Fruit fly (Drosophila melanogaster) whole organism, embryonic: ENCODE data around the gene Dmtn.
A peak's percentile ranks its signal among the peaks of the same experiment; 100 is the strongest.

Experiments
- ATbp ChIP-seq: fragments of 200-800 bp; sonication (Bioruptor generic); optimal IDR thresholded peaks from 2 replicates; lab custom pipeline; 2017; ENCODE audit warnings: missing biosample characterization, mild to moderate bottlenecking, missing genetic modification characterization, missing genetic modification reagents
- BtbVII ChIP-seq: fragments of 200-800 bp; sonication (Bioruptor generic); optimal IDR thresholded peaks from 3 replicates; lab custom pipeline; 2017; ENCODE audit warnings: missing biosample characterization, mild to moderate bottlenecking, missing genetic modification characterization
- CG10147 ChIP-seq: fragments of 200-800 bp; sonication (Bioruptor generic); optimal IDR thresholded peaks from 2 replicates; lab custom pipeline; 2019; ENCODE audit warnings: missing biosample characterization, mild to moderate bottlenecking, missing genetic modification characterization, moderate library complexity
- CG11560 ChIP-seq: fragments of 200-800 bp; sonication (Bioruptor generic); IDR thresholded peaks from 3 replicates; pipeline ENCODE4 v1.3.6; 2022; ENCODE audit warnings: missing biosample characterization, missing genetic modification characterization
- CG11723 ChIP-seq: fragments of 200-800 bp; sonication (Bioruptor generic); optimal IDR thresholded peaks from 2 replicates; lab custom pipeline; 2017; ENCODE audit warnings: missing biosample characterization, mild to moderate bottlenecking, missing genetic modification characterization
- CG12659 ChIP-seq: fragments of 200-800 bp; sonication (Bioruptor generic); optimal IDR thresholded peaks from 3 replicates; lab custom pipeline; 2017; ENCODE audit warnings: mild to moderate bottlenecking, missing biosample characterization, missing genetic modification reagents, missing genetic modification characterization
- CG15011 ChIP-seq: fragments of 200-800 bp; sonication (Bioruptor generic); optimal IDR thresholded peaks from 3 replicates; lab custom pipeline; 2018; ENCODE audit warnings: missing biosample characterization, mild to moderate bottlenecking, missing genetic modification characterization
- CG15269 ChIP-seq: fragments of 200-800 bp; sonication (Bioruptor generic); optimal IDR thresholded peaks from 2 replicates; lab custom pipeline; 2018; ENCODE audit warnings: missing biosample characterization, mild to moderate bottlenecking, missing genetic modification characterization, moderate library complexity
- CG15514 ChIP-seq: fragments of 200-800 bp; sonication (Bioruptor generic); optimal IDR thresholded peaks from 3 replicates; lab custom pipeline; 2017; ENCODE audit warnings: missing biosample characterization, missing genetic modification characterization, mild to moderate bottlenecking, moderate library complexity, missing genetic modification reagents
- CG15696 ChIP-seq: fragments of 200-800 bp; sonication (Bioruptor generic); optimal IDR thresholded peaks from 2 replicates; lab custom pipeline; 2019; ENCODE audit warnings: missing biosample characterization, mild to moderate bottlenecking, missing genetic modification characterization, moderate library complexity
- CG16815 ChIP-seq: fragments of 200-800 bp; sonication (Bioruptor generic); optimal IDR thresholded peaks from 3 replicates; lab custom pipeline; 2017; ENCODE audit warnings: missing biosample characterization, mild to moderate bottlenecking, missing genetic modification characterization
- CG2199 ChIP-seq: fragments of 200-800 bp; sonication (Bioruptor generic); IDR thresholded peaks from 3 replicates; pipeline ENCODE4 v1.3.6; 2022; ENCODE audit warnings: missing biosample characterization, missing genetic modification characterization
- CG2202 ChIP-seq: fragments of 200-800 bp; sonication (Bioruptor generic); optimal IDR thresholded peaks from 2 replicates; lab custom pipeline; 2018; ENCODE audit warnings: missing biosample characterization, mild to moderate bottlenecking, missing genetic modification characterization
- CG2875 ChIP-seq: fragments of 200-800 bp; sonication (Bioruptor generic); optimal IDR thresholded peaks from 2 replicates; lab custom pipeline; 2017; ENCODE audit warnings: missing biosample characterization, mild to moderate bottlenecking, missing genetic modification characterization, missing genetic modification reagents
- CG31365 ChIP-seq: fragments of 200-800 bp; sonication (Bioruptor generic); optimal IDR thresholded peaks from 2 replicates; lab custom pipeline; 2018; ENCODE audit warnings: missing biosample characterization, mild to moderate bottlenecking, missing genetic modification characterization
- CG32767 ChIP-seq: fragments of 200-800 bp; sonication (Bioruptor generic); IDR thresholded peaks from 2 replicates; pipeline ENCODE4 v1.3.6; 2022; ENCODE audit warnings: missing biosample characterization, missing genetic modification characterization
- CG3407 ChIP-seq: fragments of 200-800 bp; sonication (Bioruptor generic); optimal IDR thresholded peaks from 2 replicates; lab custom pipeline; 2018; ENCODE audit warnings: missing biosample characterization, mild to moderate bottlenecking, missing genetic modification characterization
- CG42726 ChIP-seq: fragments of 200-800 bp; sonication (Bioruptor generic); IDR thresholded peaks from 2 replicates; pipeline ENCODE4 v1.3.6; 2022; ENCODE audit warnings: missing biosample characterization, missing genetic modification characterization; ENCODE audit not compliant: partially characterized antibody
- CG6272 ChIP-seq: fragments of 200-800 bp; sonication (Bioruptor generic); IDR thresholded peaks from 2 replicates; pipeline ENCODE4 v1.3.6; 2022; ENCODE audit warnings: missing biosample characterization, missing genetic modification characterization
- CG7987 ChIP-seq: fragments of 200-800 bp; sonication (Bioruptor generic); optimal IDR thresholded peaks from 2 replicates; lab custom pipeline; 2018; ENCODE audit warnings: missing biosample characterization, mild to moderate bottlenecking, missing genetic modification characterization, moderate library complexity
- Chrac-16 ChIP-seq: fragments of 200-800 bp; sonication (Bioruptor generic); optimal IDR thresholded peaks from 3 replicates; lab custom pipeline; 2016; ENCODE audit warnings: missing biosample characterization, missing genetic modification characterization
- D19A ChIP-seq: fragments of 200-800 bp; optimal IDR thresholded peaks from 3 replicates; lab custom pipeline; 2019; ENCODE audit warnings: missing biosample characterization, mild to moderate bottlenecking, missing genetic modification characterization, moderate library complexity
- Eip74EF ChIP-seq, 2 experiments: fragments of 200-800 bp in 1 of 2; fragments of >200 bp in 1 of 2; sonication (Bioruptor generic) in 1 of 2; optimal IDR thresholded peaks; 2 replicates each; lab custom pipeline; 2017 to 2019; ENCODE audit warnings: missing biosample characterization in 2 of 2, missing genetic modification characterization in 2 of 2, mild to moderate bottlenecking in 1 of 2, moderate library complexity in 1 of 2
- Fer1 ChIP-seq: fragments of 200-800 bp; sonication (Bioruptor generic); optimal IDR thresholded peaks from 2 replicates; lab custom pipeline; 2017; ENCODE audit warnings: missing biosample characterization, mild to moderate bottlenecking, missing genetic modification characterization
- Hr3 ChIP-seq: fragments of 200-800 bp; sonication (Bioruptor generic); optimal IDR thresholded peaks from 3 replicates; lab custom pipeline; 2016; ENCODE audit warnings: missing biosample characterization, missing genetic modification characterization
- Hr78 ChIP-seq, 2 experiments: fragments of 200-800 bp in 1 of 2; fragments of >200 bp in 1 of 2; sonication (Bioruptor generic) in 1 of 2; optimal IDR thresholded peaks; 2 replicates each; lab custom pipeline; 2017 to 2019; ENCODE audit warnings: missing biosample characterization in 2 of 2, missing genetic modification characterization in 2 of 2, mild to moderate bottlenecking in 1 of 2, moderate library complexity in 1 of 2
- Optix ChIP-seq: fragments of 200-800 bp; sonication (Bioruptor generic); IDR thresholded peaks from 3 replicates; pipeline ENCODE4 v1.3.6; 2022; ENCODE audit warnings: missing biosample characterization, missing genetic modification characterization
- PHDP ChIP-seq: fragments of 200-800 bp; sonication (Bioruptor generic); optimal IDR thresholded peaks from 3 replicates; lab custom pipeline; 2018; ENCODE audit warnings: missing biosample characterization, mild to moderate bottlenecking, missing genetic modification characterization, moderate library complexity
- Pdp1 ChIP-seq, 2 experiments: fragments of 200-800 bp; sonication (Bioruptor generic); optimal IDR thresholded peaks; 3 replicates each; lab custom pipeline; 2016; ENCODE audit warnings: missing biosample characterization in 2 of 2, missing genetic modification characterization in 2 of 2, mild to moderate bottlenecking in 1 of 2, moderate library complexity in 1 of 2
- bab2 ChIP-seq: fragments of 200-800 bp; sonication (Bioruptor generic); optimal IDR thresholded peaks from 2 replicates; lab custom pipeline; 2016; ENCODE audit warnings: missing biosample characterization, missing genetic modification characterization
- dmrt99B ChIP-seq: fragments of 200-800 bp; sonication (Bioruptor generic); optimal IDR thresholded peaks from 2 replicates; lab custom pipeline; 2018; ENCODE audit warnings: missing biosample characterization, mild to moderate bottlenecking, missing genetic modification characterization, moderate library complexity
- ftz-f1 ChIP-seq: fragments of 200-800 bp; sonication (Bioruptor generic); optimal IDR thresholded peaks from 2 replicates; lab custom pipeline; 2016; ENCODE audit warnings: missing biosample characterization, missing genetic modification characterization
- kni ChIP-seq: fragments of 200-800 bp; sonication (Bioruptor generic); optimal IDR thresholded peaks from 3 replicates; lab custom pipeline; 2017; ENCODE audit warnings: mild to moderate bottlenecking, missing biosample characterization, missing genetic modification reagents, missing genetic modification characterization
- lbe ChIP-seq: fragments of 200-800 bp; sonication (Bioruptor generic); optimal IDR thresholded peaks from 2 replicates; lab custom pipeline; 2016; ENCODE audit warnings: missing biosample characterization, mild to moderate bottlenecking, missing genetic modification characterization
- mirr ChIP-seq: fragments of 200-800 bp; sonication (Bioruptor generic); optimal IDR thresholded peaks from 3 replicates; lab custom pipeline; 2018; ENCODE audit warnings: missing biosample characterization, mild to moderate bottlenecking, missing genetic modification characterization
- nau ChIP-seq: fragments of 200-800 bp; sonication (Bioruptor generic); optimal IDR thresholded peaks from 3 replicates; lab custom pipeline; 2017; ENCODE audit warnings: missing biosample characterization, mild to moderate bottlenecking, missing genetic modification characterization, missing genetic modification reagents
- oc ChIP-seq: fragments of 200-800 bp; sonication (Bioruptor generic); optimal IDR thresholded peaks from 2 replicates; lab custom pipeline; 2018; ENCODE audit warnings: missing biosample characterization, mild to moderate bottlenecking, missing genetic modification characterization, moderate library complexity
- sr ChIP-seq: fragments of 200-800 bp; sonication (Bioruptor generic); IDR thresholded peaks from 3 replicates; pipeline ENCODE4 v1.3.6; 2022; ENCODE audit warnings: missing biosample characterization, missing genetic modification characterization
- twi ChIP-seq: fragments of 200-800 bp; optimal IDR thresholded peaks from 2 replicates; lab custom pipeline; 2019; ENCODE audit warnings: missing biosample characterization, mild to moderate bottlenecking, missing genetic modification characterization, moderate library complexity
- vvl ChIP-seq: fragments of 200-800 bp; sonication (Bioruptor generic); IDR thresholded peaks from 2 replicates; pipeline ENCODE4 v1.3.6; 2022; ENCODE audit warnings: missing biosample characterization, missing genetic modification characterization

Gene Dmtn

dm6 chr3R:6400710-6401521 lies 4.8 kb downstream of the Dmtn start (continued):
- TF ChIP-seq CG15514 (GFP tag; lab: Kevin White, UChicago) = peak; percentile 20
- TF ChIP-seq CG15269 = peak; percentile 26
- TF ChIP-seq CG15696 (tag; lab: Kevin White, UChicago) = peak; percentile 1
- no peak for TF ChIP-seq BtbVII (GFP tag; lab: Kevin White, UChicago)
- peak; percentile 16 for TF ChIP-seq CG31365 (tag; lab: Kevin White, UChicago)
- TF ChIP-seq lbe (GFP tag; lab: Kevin White, UChicago) = peak; percentile 26
- peak; percentile 20 for TF ChIP-seq kni (GFP tag; lab: Kevin White, UChicago)
- TF ChIP-seq CG16815 = no peak
- peak; percentile 60 for TF ChIP-seq mirr (GFP tag; lab: Kevin White, UChicago)
- peak; percentile 3 for TF ChIP-seq CG2202
- TF ChIP-seq CG42726 (GFP tag; lab: Robert Waterston, UW) = no peak
- no peak for TF ChIP-seq CG10147 (GFP tag; lab: Kevin White, UChicago)
- TF ChIP-seq PHDP (tag; lab: Kevin White, UChicago) = peak; percentile 44
- peak; percentile 10 for TF ChIP-seq oc
- peak; percentile 40 for TF ChIP-seq dmrt99B (tag; lab: Kevin White, UChicago)
- peak; percentile 17 for TF ChIP-seq CG3407
- TF ChIP-seq CG12659 (GFP tag; lab: Kevin White, UChicago) = no peak
- no peak for TF ChIP-seq Optix (GFP tag; lab: Robert Waterston, UW)
- no peak for TF ChIP-seq Hr3 (GFP tag; lab: Kevin White, UChicago)
- peak; percentile 48 for TF ChIP-seq Fer1 (GFP tag; lab: Kevin White, UChicago)
- no peak for TF ChIP-seq D19A (tag; lab: Kevin White, UChicago)
- TF ChIP-seq Eip74EF (GFP tag; optimal IDR thresholded peaks at IDR 0.05; lab: Kevin White, UChicago) = peak in 1 of 2 experiments; percentile 72
- peak; percentile 22 for TF ChIP-seq CG2875 (GFP tag; lab: Kevin White, UChicago)
- TF ChIP-seq CG7987 (GFP tag; lab: Kevin White, UChicago) = peak; percentile 80
- peak; percentile 49 for TF ChIP-seq nau (GFP tag; lab: Kevin White, UChicago)
- TF ChIP-seq ATbp (GFP tag; lab: Kevin White, UChicago) = peak; percentile 67
- TF ChIP-seq CG15011 (GFP tag; lab: Kevin White, UChicago) = peak; percentile 42
- TF ChIP-seq CG11560 = no peak
- TF ChIP-seq bab2 (GFP tag; lab: Kevin White, UChicago) = peak; percentile 7
- TF ChIP-seq vvl (GFP tag; lab: Robert Waterston, UW) = peak; percentile 46; the same call in 1 of the 2 replicates

dm6 chr3R:6399752-6400151 lies 5.9 kb downstream of the Dmtn start:
- TF ChIP-seq CG2199 (GFP tag; lab: Robert Waterston, UW) (0 out of 3 replicates have a peak, but pooled peaks have one; percentile 1), twi (tag; lab: Kevin White, UChicago) (peak; percentile 73), ftz-f1 (GFP tag; lab: Kevin White, UChicago) (peak; percentile 13), Pdp1 (GFP tag; optimal IDR thresholded peaks at IDR 0.05; lab: Kevin White, UChicago) (peak in 1 of 2 experiments; percentile 38), CG11723 (GFP tag; lab: Kevin White, UChicago) (no peak), Hr78 (GFP tag; optimal IDR thresholded peaks at IDR 0.05; lab: Kevin White, UChicago) (peak in 1 of 2 experiments; percentile 60), Chrac-16 (GFP tag; lab: Kevin White, UChicago) (no peak), CG32767 (GFP tag; lab: Robert Waterston, UW) (no peak), sr (GFP tag; lab: Robert Waterston, UW) (peak; percentile 96), CG6272 (no peak)
